Worm (Caenorhabditis elegans) whole organism, L4/young adult: ENCODE results near the gene Y47D7A.11.

Source experiments
- W03F9.2 ChIP-seq: fragments of 150-350 bp; optimal IDR thresholded peaks from 2 replicates; lab custom pipeline; 2014; ENCODE audit warnings: missing biosample characterization, missing genetic modification characterization
- dao-5 ChIP-seq: sonication (generic microtip); optimal IDR thresholded peaks from 2 replicates; lab custom pipeline; 2016; ENCODE audit warnings: missing genotype, missing genetic modification characterization, moderate library complexity, missing compliant biosample characterization
- him-1 ChIP-seq: sonication (generic microtip); optimal IDR thresholded peaks from 2 replicates; lab custom pipeline; 2016; ENCODE audit warnings: missing genotype, missing genetic modification reagents, missing genetic modification characterization, missing compliant biosample characterization

- TF ChIP-seq W03F9.2 (tag; lab: Kevin White, UChicago) (no peak), dao-5 (tag; lab: Kevin White, UChicago) (no peak), him-1 (tag; lab: Kevin White, UChicago) (no peak)
Observed at ce11 chrV:4387402-4387801, 40.7 kb downstream of the Y47D7A.11 start, which contains the start of gene F13A2.9.
